Fruit fly (Drosophila melanogaster) whole organism, embryonic: ENCODE results near the gene CG32700.
A peak's percentile ranks its signal among the peaks of the same experiment; 100 is the strongest.

ENCODE experiments used
- Ada2b ChIP-seq: fragments of 200-800 bp; sonication (Bioruptor generic); IDR thresholded peaks from 2 replicates; pipeline ENCODE4 v1.3.6; 2022; ENCODE audit warnings: missing biosample characterization, missing genetic modification characterization
- BtbVII ChIP-seq: fragments of 200-800 bp; sonication (Bioruptor generic); optimal IDR thresholded peaks from 3 replicates; lab custom pipeline; 2017; ENCODE audit warnings: missing biosample characterization, mild to moderate bottlenecking, missing genetic modification characterization
- CG10274 ChIP-seq: fragments of 200-800 bp; sonication (Bioruptor generic); optimal IDR thresholded peaks from 3 replicates; lab custom pipeline; 2017; ENCODE audit warnings: missing biosample characterization, mild to moderate bottlenecking, missing genetic modification characterization
- CG12071 ChIP-seq: fragments of 200-800 bp; sonication (Bioruptor generic); optimal IDR thresholded peaks from 3 replicates; lab custom pipeline; 2018; ENCODE audit warnings: missing biosample characterization, mild to moderate bottlenecking, missing genetic modification characterization
- CG12219 ChIP-seq: fragments of 200-800 bp; sonication (Bioruptor generic); optimal IDR thresholded peaks from 3 replicates; lab custom pipeline; 2018; ENCODE audit warnings: missing biosample characterization, mild to moderate bottlenecking, missing genetic modification characterization
- CG12236 ChIP-seq: fragments of 200-800 bp; sonication (Bioruptor generic); optimal IDR thresholded peaks from 2 replicates; lab custom pipeline; 2016; ENCODE audit warnings: missing biosample characterization, missing genetic modification characterization
- CG12299 ChIP-seq: fragments of 200-800 bp; sonication (Bioruptor generic); optimal IDR thresholded peaks from 2 replicates; lab custom pipeline; 2018; ENCODE audit warnings: missing biosample characterization, mild to moderate bottlenecking, missing genetic modification characterization
- CG13287 ChIP-seq: fragments of 200-800 bp; sonication (Bioruptor generic); IDR thresholded peaks from 2 replicates; pipeline ENCODE4 v1.3.6; 2022; ENCODE audit warnings: missing biosample characterization, missing genetic modification characterization; ENCODE audit not compliant: partially characterized antibody
- CG14667 ChIP-seq: fragments of 200-800 bp; sonication (Bioruptor generic); IDR thresholded peaks from 2 replicates; pipeline ENCODE4 v1.3.6; 2022; ENCODE audit warnings: missing biosample characterization, missing genetic modification characterization
- CG14710 ChIP-seq: fragments of 200-800 bp; sonication (Bioruptor generic); optimal IDR thresholded peaks from 3 replicates; lab custom pipeline; 2019; ENCODE audit warnings: missing biosample characterization, mild to moderate bottlenecking, missing genetic modification characterization, moderate library complexity
- CG1647 ChIP-seq: fragments of 200-800 bp; sonication (Bioruptor generic); optimal IDR thresholded peaks from 3 replicates; lab custom pipeline; 2016; ENCODE audit warnings: missing biosample characterization, missing genetic modification characterization
- CG17328 ChIP-seq: fragments of 200-800 bp; sonication (Bioruptor generic); IDR thresholded peaks from 2 replicates; pipeline ENCODE4 v1.3.6; 2022; ENCODE audit warnings: missing biosample characterization, missing genetic modification characterization
- CG17359 ChIP-seq: fragments of 200-800 bp; sonication (Bioruptor generic); optimal IDR thresholded peaks from 3 replicates; lab custom pipeline; 2018; ENCODE audit warnings: missing biosample characterization, mild to moderate bottlenecking, missing genetic modification characterization, moderate library complexity
- CG17568 ChIP-seq: fragments of 200-800 bp; sonication (Bioruptor generic); optimal IDR thresholded peaks from 2 replicates; lab custom pipeline; 2018; ENCODE audit warnings: missing biosample characterization, mild to moderate bottlenecking, missing genetic modification characterization, moderate library complexity
- CG18262 ChIP-seq: fragments of 200-800 bp; optimal IDR thresholded peaks from 3 replicates; lab custom pipeline; 2019; ENCODE audit warnings: missing biosample characterization, mild to moderate bottlenecking, missing genetic modification characterization, moderate library complexity
- CG2202 ChIP-seq: fragments of 200-800 bp; sonication (Bioruptor generic); optimal IDR thresholded peaks from 2 replicates; lab custom pipeline; 2018; ENCODE audit warnings: missing biosample characterization, mild to moderate bottlenecking, missing genetic modification characterization
- CG2712 ChIP-seq: fragments of 200-800 bp; optimal IDR thresholded peaks from 3 replicates; lab custom pipeline; 2019; ENCODE audit warnings: missing biosample characterization, mild to moderate bottlenecking, missing genetic modification characterization, moderate library complexity
- CG3065 ChIP-seq: fragments of 200-800 bp; sonication (Bioruptor generic); optimal IDR thresholded peaks from 2 replicates; lab custom pipeline; 2016; ENCODE audit warnings: missing biosample characterization, missing genetic modification characterization
- CG3847 ChIP-seq: fragments of 200-800 bp; sonication (Bioruptor generic); IDR thresholded peaks from 2 replicates; pipeline ENCODE4 v1.3.6; 2022; ENCODE audit warnings: missing biosample characterization, missing genetic modification characterization
- CG42726 ChIP-seq: fragments of 200-800 bp; sonication (Bioruptor generic); IDR thresholded peaks from 2 replicates; pipeline ENCODE4 v1.3.6; 2022; ENCODE audit warnings: missing biosample characterization, missing genetic modification characterization; ENCODE audit not compliant: partially characterized antibody
- CG8281 ChIP-seq: fragments of 200-800 bp; sonication (Bioruptor generic); optimal IDR thresholded peaks from 2 replicates; lab custom pipeline; 2018; ENCODE audit warnings: missing biosample characterization, mild to moderate bottlenecking, missing genetic modification characterization, moderate library complexity
- CG9609 ChIP-seq: fragments of 200-800 bp; sonication (Bioruptor generic); optimal IDR thresholded peaks from 3 replicates; lab custom pipeline; 2016; ENCODE audit warnings: missing biosample characterization, missing genetic modification characterization
- CHES-1-like ChIP-seq: fragments of 200-800 bp; sonication (Bioruptor generic); optimal IDR thresholded peaks from 2 replicates; lab custom pipeline; 2016; ENCODE audit warnings: missing biosample characterization, missing genetic modification characterization
- Camta ChIP-seq: fragments of 200-800 bp; sonication (Bioruptor generic); optimal IDR thresholded peaks from 2 replicates; lab custom pipeline; 2016; ENCODE audit warnings: missing biosample characterization, missing genetic modification characterization
- Dip3 ChIP-seq: fragments of 200-800 bp; sonication (Bioruptor generic); optimal IDR thresholded peaks from 3 replicates; lab custom pipeline; 2016; ENCODE audit warnings: missing biosample characterization, missing genetic modification characterization
- GATAe ChIP-seq: fragments of 200-800 bp; sonication (Bioruptor generic); conservative IDR thresholded peaks from 2 replicates; pipeline ENCODE4 v1.3.6; 2022; ENCODE audit warnings: missing biosample characterization, missing genetic modification characterization
- Gug ChIP-seq: fragments of 200-800 bp; sonication (Bioruptor generic); IDR thresholded peaks from 4 replicates; pipeline ENCODE4 v1.3.6; 2022; ENCODE audit warnings: missing biosample characterization, missing genetic modification characterization
- Nf-YB ChIP-seq: fragments of 200-800 bp; sonication (Bioruptor generic); optimal IDR thresholded peaks from 3 replicates; lab custom pipeline; 2019; ENCODE audit warnings: missing biosample characterization, mild to moderate bottlenecking, missing genetic modification characterization, moderate library complexity
- Oaz ChIP-seq: fragments of 200-800 bp; sonication (Bioruptor generic); IDR thresholded peaks from 2 replicates; pipeline ENCODE4 v1.3.6; 2022; ENCODE audit warnings: missing biosample characterization, missing genetic modification characterization
- Oli ChIP-seq: fragments of 200-800 bp; sonication (Bioruptor generic); optimal IDR thresholded peaks from 2 replicates; lab custom pipeline; 2018; ENCODE audit warnings: missing biosample characterization, mild to moderate bottlenecking, missing genetic modification characterization, moderate library complexity
- Sry-δ ChIP-seq: fragments of 200-800 bp; sonication (Bioruptor generic); optimal IDR thresholded peaks from 2 replicates; lab custom pipeline; 2016; ENCODE audit warnings: missing biosample characterization, missing genetic modification characterization
- Stat92E ChIP-seq, 3 experiments: fragments of >200 bp in 2 of 3; fragments of 200-800 bp in 1 of 3; sonication (Bioruptor generic) in 1 of 3; optimal IDR thresholded peaks; 2 replicates each; lab custom pipeline; 2017 to 2019; ENCODE audit warnings: missing biosample characterization in 3 of 3, missing genetic modification characterization in 3 of 3, mild to moderate bottlenecking in 1 of 3, moderate library complexity in 1 of 3
- YL-1 ChIP-seq: fragments of 200-800 bp; sonication (Bioruptor generic); optimal IDR thresholded peaks from 3 replicates; lab custom pipeline; 2017; ENCODE audit warnings: missing biosample characterization, mild to moderate bottlenecking, missing genetic modification characterization
- ac ChIP-seq: fragments of 200-800 bp; sonication (Bioruptor generic); optimal IDR thresholded peaks from 3 replicates; lab custom pipeline; 2017; ENCODE audit warnings: missing biosample characterization, mild to moderate bottlenecking, missing genetic modification characterization
- ap ChIP-seq: fragments of 200-800 bp; sonication (Bioruptor generic); IDR thresholded peaks from 2 replicates; pipeline ENCODE4 v1.3.6; 2022; ENCODE audit warnings: missing biosample characterization, missing genetic modification characterization
- bbx ChIP-seq: fragments of 200-800 bp; sonication (Bioruptor generic); IDR thresholded peaks from 2 replicates; pipeline ENCODE4 v1.3.6; 2022; ENCODE audit warnings: missing biosample characterization, missing genetic modification characterization; ENCODE audit not compliant: partially characterized antibody
- cad ChIP-seq: fragments of >200 bp; optimal IDR thresholded peaks from 2 replicates; lab custom pipeline; 2017; ENCODE audit warnings: missing biosample characterization, missing genetic modification characterization
- ci ChIP-seq: fragments of 200-800 bp; sonication (Bioruptor generic); IDR thresholded peaks from 3 replicates; pipeline ENCODE4 v1.3.6; 2022; ENCODE audit warnings: missing biosample characterization, missing genetic modification characterization
- dan ChIP-seq: fragments of 200-800 bp; sonication (Bioruptor generic); IDR thresholded peaks from 2 replicates; pipeline ENCODE4 v1.3.6; 2022; ENCODE audit warnings: missing biosample characterization, missing genetic modification characterization
- dmrt11E ChIP-seq: fragments of 200-800 bp; sonication (Bioruptor generic); optimal IDR thresholded peaks from 3 replicates; lab custom pipeline; 2018; ENCODE audit warnings: missing biosample characterization, mild to moderate bottlenecking, missing genetic modification characterization, moderate library complexity
- gsb ChIP-seq: fragments of 200-800 bp; sonication (Bioruptor generic); IDR thresholded peaks from 2 replicates; pipeline ENCODE4 v1.3.6; 2022; ENCODE audit warnings: missing biosample characterization, missing genetic modification characterization
- lola ChIP-seq, 3 experiments: fragments of >200 bp in 2 of 3; fragments of 200-800 bp in 1 of 3; sonication (Bioruptor generic) in 1 of 3; optimal IDR thresholded peaks; 2 replicates each; lab custom pipeline; 2017 to 2019; ENCODE audit warnings: missing biosample characterization in 3 of 3, missing genetic modification characterization in 3 of 3, mild to moderate bottlenecking in 1 of 3, moderate library complexity in 1 of 3
- luna ChIP-seq: fragments of 200-800 bp; sonication (Bioruptor generic); optimal IDR thresholded peaks from 2 replicates; lab custom pipeline; 2016; ENCODE audit warnings: missing biosample characterization, missing genetic modification characterization
- peb ChIP-seq: fragments of 200-800 bp; sonication (Bioruptor generic); IDR thresholded peaks from 2 replicates; pipeline ENCODE4 v1.3.6; 2022; ENCODE audit warnings: missing biosample characterization, missing genetic modification characterization
- phol ChIP-seq: fragments of 200-800 bp; sonication (Bioruptor generic); optimal IDR thresholded peaks from 3 replicates; lab custom pipeline; 2018; ENCODE audit warnings: missing biosample characterization, mild to moderate bottlenecking, missing genetic modification characterization, moderate library complexity
- prd ChIP-seq, 3 experiments: fragments of >200 bp in 2 of 3; fragments of 200-800 bp in 1 of 3; sonication (Bioruptor generic) in 1 of 3; optimal IDR thresholded peaks in 2 of 3; IDR thresholded peaks in 1 of 3; 2 replicates in 2 of 3; 3 replicates in 1 of 3; pipeline versions ENCODE4 v1.3.6 to Lab custom; 2017 to 2022; ENCODE audit warnings: missing biosample characterization in 1 of 3, missing genetic modification characterization in 1 of 3
- pros ChIP-seq: fragments of 200-800 bp; sonication (Bioruptor generic); optimal IDR thresholded peaks from 3 replicates; lab custom pipeline; 2019; ENCODE audit warnings: missing biosample characterization, mild to moderate bottlenecking, missing genetic modification characterization, moderate library complexity
- row ChIP-seq: fragments of 200-800 bp; sonication (Bioruptor generic); IDR thresholded peaks from 3 replicates; pipeline ENCODE4 v1.3.6; 2022; ENCODE audit warnings: missing biosample characterization, missing genetic modification characterization
- sima ChIP-seq: fragments of 200-800 bp; sonication (Bioruptor generic); optimal IDR thresholded peaks from 2 replicates; lab custom pipeline; 2016; ENCODE audit warnings: missing biosample characterization, missing genetic modification characterization
- vfl ChIP-seq: fragments of 200-800 bp; sonication (Bioruptor generic); optimal IDR thresholded peaks from 2 replicates; lab custom pipeline; 2016; ENCODE audit warnings: missing biosample characterization, missing genetic modification characterization

Gene CG32700

dm6 chrX:9486802-9487201 is 63.8 kb downstream of the CG32700 start (continued):
- TF ChIP-seq prd (optimal IDR thresholded peaks at IDR 0.05; lab: Kevin White, UChicago) (no peak), prd (GFP tag; IDR thresholded peaks at IDR 0.05; lab: Robert Waterston, UW) (peak; percentile 91), CG3065 (GFP tag; lab: Kevin White, UChicago) (peak; percentile 58), CG2202 (peak; percentile 72), pros (no peak), Oli (tag; lab: Kevin White, UChicago) (peak; percentile 70), CG1647 (GFP tag; lab: Kevin White, UChicago) (peak; percentile 61), ac (peak; percentile 76), CG2712 (peak; percentile 76), CG17328 (GFP tag; lab: Robert Waterston, UW) (peak; percentile 79), CG12219 (peak; percentile 66), CG42726 (GFP tag; lab: Robert Waterston, UW) (no peak), Oaz (GFP tag; lab: Robert Waterston, UW) (0 out of 2 replicates have a peak, but pooled peaks have one; percentile 20), BtbVII (GFP tag; lab: Kevin White, UChicago) (peak; percentile 42), gsb (GFP tag; lab: Robert Waterston, UW) (no peak), Camta (GFP tag; lab: Kevin White, UChicago) (peak; percentile 68), sima (GFP tag; lab: Kevin White, UChicago) (peak; percentile 43), lola (GFP tag; optimal IDR thresholded peaks at IDR 0.05; lab: Kevin White, UChicago) (peak in 1 of 3 experiments; percentile 85), CG13287 (GFP tag; lab: Robert Waterston, UW) (no peak), phol (tag; lab: Kevin White, UChicago) (peak; percentile 81), CG14667 (GFP tag; lab: Robert Waterston, UW) (peak; percentile 50; the same call in 1 of the 2 replicates), luna (no peak), Gug (GFP tag; lab: Robert Waterston, UW) (peak; percentile 39; the same call in 1 of the 4 replicates), CG12236 (peak; percentile 49), CG8281 (tag; lab: Kevin White, UChicago) (peak; percentile 15), cad (GFP tag; lab: Kevin White, UChicago) (no peak), peb (GFP tag; lab: Robert Waterston, UW) (peak; percentile 72), CG17568 (GFP tag; lab: Kevin White, UChicago) (peak; percentile 41), CG10274 (GFP tag; lab: Kevin White, UChicago) (peak; percentile 53), dan (GFP tag; lab: Robert Waterston, UW) (peak; percentile 60; the same call in 1 of the 2 replicates), GATAe (GFP tag; lab: Robert Waterston, UW) (no peak), CHES-1-like (GFP tag; lab: Kevin White, UChicago) (peak; percentile 43), Nf-YB (GFP tag; lab: Kevin White, UChicago) (peak; percentile 42), Ada2b (peak; percentile 64), row (GFP tag; lab: Robert Waterston, UW) (peak; percentile 80), CG12071 (GFP tag; lab: Kevin White, UChicago) (peak; percentile 41), ci (GFP tag; lab: Robert Waterston, UW) (peak; percentile 82), CG14710 (peak; percentile 81), Stat92E (GFP tag; optimal IDR thresholded peaks at IDR 0.05; lab: Kevin White, UChicago) (no peak), CG9609 (GFP tag; lab: Kevin White, UChicago) (peak; percentile 70), YL-1 (GFP tag; lab: Kevin White, UChicago) (no peak), CG17359 (tag; lab: Kevin White, UChicago) (peak; percentile 80), CG12299 (tag; lab: Kevin White, UChicago) (no peak), Dip3 (GFP tag; lab: Kevin White, UChicago) (peak; percentile 11), CG18262 (tag; lab: Kevin White, UChicago) (peak; percentile 68), vfl (no peak), Sry-δ (GFP tag; lab: Kevin White, UChicago) (peak; percentile 42), ap (GFP tag; lab: Robert Waterston, UW) (peak; percentile 61), bbx (no peak), dmrt11E (peak; percentile 91), CG3847 (GFP tag; lab: Robert Waterston, UW) (peak; percentile 37; the same call in 1 of the 2 replicates)
